Fruit fly (Drosophila melanogaster): ENCODE measurements around the gene Dfd.

- TF ChIP-seq CG8478 (optimal IDR thresholded peaks at IDR 0.05) (no peak), CTCF (optimal IDR thresholded peaks at IDR 0.05) (no peak)
These were observed 43.7 kb upstream of the Dfd start, which contains the start of gene CG34297 for dm6 chr3R:6747907-6748306.
